Fruit fly (Drosophila melanogaster) S2 (cell line): ENCODE measurements around the gene Nmdmc.

Source experiments
- CG8478 ChIP-seq: fragments of >200 bp; optimal IDR thresholded peaks from 2 replicates; lab custom pipeline; 2018
- CTCF ChIP-seq, 2 experiments: fragments of >200 bp; optimal IDR thresholded peaks; 2 replicates each; lab custom pipeline; 2018

DNA sequence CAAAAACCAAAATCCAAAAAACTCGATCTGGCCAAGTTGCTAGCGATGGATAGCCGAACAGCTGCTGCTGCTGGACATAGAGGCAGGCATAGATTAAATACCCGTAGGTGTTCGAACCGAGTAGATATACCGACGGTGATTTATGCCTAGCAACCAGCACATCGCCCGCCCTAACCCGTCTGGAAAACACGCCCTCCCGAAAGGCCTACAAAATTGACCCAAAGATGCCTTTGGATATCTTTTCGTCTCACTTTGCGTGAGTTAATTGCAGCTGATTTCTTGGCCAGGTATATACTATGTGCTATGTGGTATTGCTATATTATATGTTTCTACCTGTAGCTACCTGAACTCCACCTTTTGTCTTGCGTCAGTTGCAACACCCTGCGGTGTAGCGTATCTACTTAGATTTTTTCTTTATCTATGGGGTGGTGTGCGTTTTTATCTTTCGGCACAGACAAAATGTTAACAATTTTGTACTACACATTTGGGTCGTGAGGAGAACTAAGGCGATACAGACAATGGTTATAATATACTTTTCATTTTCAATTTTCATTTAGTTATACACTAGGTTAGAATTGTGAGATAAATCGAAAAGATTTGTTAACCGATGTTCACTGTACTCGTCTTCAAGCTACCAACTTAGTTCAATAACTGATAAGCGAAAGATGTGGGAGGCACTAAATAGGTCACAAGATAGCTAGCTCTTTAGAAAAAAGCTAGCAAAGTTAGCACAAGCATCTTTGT lies 20.2 kb downstream of the Nmdmc start:
- TF ChIP-seq CTCF (optimal IDR thresholded peaks at IDR 0.05; lab: Kevin White, UChicago): no peak
- no peak for TF ChIP-seq CG8478 (lab: Kevin White, UChicago)
